Worm (Caenorhabditis elegans) whole organism, L3 larva: ENCODE data around the gene F52C9.5.

Experiments used
- ceh-9 ChIP-seq: sonication (generic microtip); optimal IDR thresholded peaks from 2 replicates; lab custom pipeline; 2018; ENCODE audit warnings: missing biosample characterization, missing genetic modification characterization
- daf-12 ChIP-seq: fragments of 150-350 bp; optimal IDR thresholded peaks from 2 replicates; lab custom pipeline; 2014; ENCODE audit warnings: missing biosample characterization, missing genetic modification reagents, missing genetic modification characterization
- egl-27 ChIP-seq: sonication (generic microtip); optimal IDR thresholded peaks from 4 replicates; lab custom pipeline; 2017; ENCODE audit warnings: missing biosample characterization, missing genetic modification reagents, missing genetic modification characterization
- fos-1 ChIP-seq: fragments of 150-350 bp; optimal IDR thresholded peaks from 2 replicates; lab custom pipeline; 2014; ENCODE audit warnings: missing biosample characterization, missing genetic modification characterization
- nhr-67 ChIP-seq: fragments of 150-350 bp; optimal IDR thresholded peaks from 2 replicates; lab custom pipeline; 2014; ENCODE audit warnings: missing biosample characterization, missing genetic modification characterization
- pha-4 ChIP-seq: fragments of 150-350 bp; optimal IDR thresholded peaks from 2 replicates; lab custom pipeline; 2014; ENCODE audit warnings: missing biosample characterization, missing genetic modification reagents, missing genetic modification characterization
- skn-1 ChIP-seq: fragments of 150-350 bp; optimal IDR thresholded peaks from 2 replicates; lab custom pipeline; 2014; ENCODE audit warnings: missing biosample characterization, missing genetic modification characterization
- zag-1 ChIP-seq: fragments of 150-350 bp; optimal IDR thresholded peaks from 2 replicates; lab custom pipeline; 2014; ENCODE audit warnings: missing biosample characterization, missing genetic modification characterization

DNA sequence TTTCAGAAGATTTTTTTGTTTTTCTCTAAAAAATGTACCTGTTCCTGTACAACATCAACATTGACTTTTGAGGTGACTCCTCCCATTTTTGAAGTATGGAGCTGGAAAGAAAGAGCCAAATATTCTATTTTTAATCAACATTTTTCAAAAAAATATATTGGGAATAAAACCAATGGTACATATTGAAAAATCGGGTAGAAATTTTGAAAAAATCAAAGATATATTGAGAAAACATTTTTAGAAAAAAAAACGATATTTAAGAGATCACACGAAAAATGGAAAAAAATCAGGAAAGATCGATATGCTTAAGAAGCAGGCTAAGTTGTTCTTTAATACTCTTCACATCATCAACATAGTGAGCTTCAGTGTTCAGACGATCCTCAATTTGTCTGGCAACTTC lies 44.0 kb downstream of the F52C9.5 start, which contains the start of gene glrx-21:
- TF ChIP-seq ceh-9 (tag; lab: Kevin White, UChicago) (no peak), skn-1 (no peak), fos-1 (tag; lab: Kevin White, UChicago) (no peak), nhr-67 (tag; lab: Kevin White, UChicago) (no peak), egl-27 (no peak), daf-12 (tag; lab: Kevin White, UChicago) (no peak), pha-4 (tag; lab: Kevin White, UChicago) (no peak), zag-1 (no peak)
